Fruit fly (Drosophila melanogaster) whole organism, pupa: Measurements from ENCODE around the gene CG14096.
A peak's percentile ranks its signal among the peaks of the same experiment; 100 is the strongest.

Experiments used
- CG10348 ChIP-seq: fragments of 200-800 bp; sonication (Bioruptor generic); IDR thresholded peaks from 2 replicates; pipeline ENCODE4 v1.3.6; 2022; ENCODE audit warnings: missing biosample characterization, missing genetic modification characterization
- CG12605 ChIP-seq: fragments of 200-800 bp; sonication (Bioruptor generic); IDR thresholded peaks from 2 replicates; pipeline ENCODE4 v1.3.6; 2022; ENCODE audit warnings: missing biosample characterization, missing genetic modification characterization
- CG13204 ChIP-seq: fragments of 200-800 bp; sonication (Bioruptor generic); optimal IDR thresholded peaks from 2 replicates; lab custom pipeline; 2018; ENCODE audit warnings: missing biosample characterization, mild to moderate bottlenecking, missing genetic modification characterization, moderate library complexity
- CG14655 ChIP-seq: fragments of 200-800 bp; sonication (Bioruptor generic); optimal IDR thresholded peaks from 3 replicates; lab custom pipeline; 2017; ENCODE audit warnings: mild to moderate bottlenecking, missing biosample characterization, missing genetic modification reagents, missing genetic modification characterization
- CG15710 ChIP-seq: fragments of 200-800 bp; sonication (Bioruptor generic); optimal IDR thresholded peaks from 2 replicates; lab custom pipeline; 2018; ENCODE audit warnings: missing biosample characterization, mild to moderate bottlenecking, missing genetic modification characterization, moderate library complexity
- CG17806 ChIP-seq: fragments of 200-800 bp; sonication (Bioruptor generic); optimal IDR thresholded peaks from 2 replicates; lab custom pipeline; 2018; ENCODE audit warnings: missing biosample characterization, mild to moderate bottlenecking, missing genetic modification characterization, moderate library complexity
- CG32121 ChIP-seq: fragments of 200-800 bp; sonication (Bioruptor generic); IDR thresholded peaks from 2 replicates; pipeline ENCODE4 v1.3.6; 2022; ENCODE audit warnings: missing biosample characterization, missing genetic modification characterization
- CG34367 ChIP-seq: fragments of 200-800 bp; sonication (Bioruptor generic); optimal IDR thresholded peaks from 2 replicates; lab custom pipeline; 2018; ENCODE audit warnings: missing biosample characterization, mild to moderate bottlenecking, missing genetic modification characterization
- CG4496 ChIP-seq: fragments of 200-800 bp; sonication (Bioruptor generic); IDR thresholded peaks from 3 replicates; pipeline ENCODE4 v1.3.6; 2022; ENCODE audit warnings: missing biosample characterization, missing genetic modification characterization
- CG8159 ChIP-seq: fragments of 200-800 bp; sonication (Bioruptor generic); optimal IDR thresholded peaks from 3 replicates; lab custom pipeline; 2018; ENCODE audit warnings: missing biosample characterization, mild to moderate bottlenecking, missing genetic modification characterization, moderate library complexity
- CG8301 ChIP-seq: fragments of 200-800 bp; sonication (Bioruptor generic); optimal IDR thresholded peaks from 2 replicates; lab custom pipeline; 2018; ENCODE audit warnings: missing biosample characterization, mild to moderate bottlenecking, missing genetic modification characterization
- CG9948 ChIP-seq: fragments of 200-800 bp; sonication (Bioruptor generic); optimal IDR thresholded peaks from 2 replicates; lab custom pipeline; 2018; ENCODE audit warnings: missing biosample characterization, mild to moderate bottlenecking, missing genetic modification characterization, moderate library complexity
- D1 ChIP-seq: fragments of 200-800 bp; sonication (Bioruptor generic); optimal IDR thresholded peaks from 2 replicates; lab custom pipeline; 2018; ENCODE audit warnings: missing biosample characterization, mild to moderate bottlenecking, missing genetic modification characterization, moderate library complexity
- EcR ChIP-seq: fragments of 200-800 bp; sonication (Bioruptor generic); optimal IDR thresholded peaks from 3 replicates; lab custom pipeline; 2019; ENCODE audit warnings: missing biosample characterization, missing genetic modification characterization, mild to moderate bottlenecking, moderate library complexity, missing genetic modification reagents
- Ets98B ChIP-seq: fragments of 200-800 bp; sonication (Bioruptor generic); IDR thresholded peaks from 2 replicates; pipeline ENCODE4 v1.3.6; 2022; ENCODE audit warnings: missing biosample characterization, missing genetic modification characterization
- Pif1A ChIP-seq: fragments of 200-800 bp; sonication (Bioruptor generic); optimal IDR thresholded peaks from 3 replicates; lab custom pipeline; 2016; ENCODE audit warnings: missing biosample characterization, missing genetic modification characterization
- Pif1B ChIP-seq: fragments of 200-800 bp; sonication (Bioruptor generic); optimal IDR thresholded peaks from 3 replicates; lab custom pipeline; 2016; ENCODE audit warnings: missing biosample characterization, missing genetic modification characterization
- Snoo ChIP-seq: fragments of 200-800 bp; sonication (Bioruptor generic); optimal IDR thresholded peaks from 3 replicates; lab custom pipeline; 2017; ENCODE audit warnings: missing biosample characterization, mild to moderate bottlenecking, missing genetic modification characterization, inconsistent platforms
- fd96Ca ChIP-seq: fragments of 200-800 bp; sonication (Bioruptor generic); IDR thresholded peaks from 3 replicates; pipeline ENCODE4 v1.3.6; 2022; ENCODE audit warnings: missing biosample characterization, missing genetic modification characterization
- gl ChIP-seq: fragments of 200-800 bp; sonication (Bioruptor generic); optimal IDR thresholded peaks from 2 replicates; lab custom pipeline; 2018; ENCODE audit warnings: missing biosample characterization, mild to moderate bottlenecking, missing genetic modification characterization
- rn ChIP-seq: fragments of 200-800 bp; sonication (Bioruptor generic); IDR thresholded peaks from 2 replicates; pipeline ENCODE4 v1.3.6; 2022; ENCODE audit warnings: missing biosample characterization, missing genetic modification characterization

The CG14096 gene

DNA sequence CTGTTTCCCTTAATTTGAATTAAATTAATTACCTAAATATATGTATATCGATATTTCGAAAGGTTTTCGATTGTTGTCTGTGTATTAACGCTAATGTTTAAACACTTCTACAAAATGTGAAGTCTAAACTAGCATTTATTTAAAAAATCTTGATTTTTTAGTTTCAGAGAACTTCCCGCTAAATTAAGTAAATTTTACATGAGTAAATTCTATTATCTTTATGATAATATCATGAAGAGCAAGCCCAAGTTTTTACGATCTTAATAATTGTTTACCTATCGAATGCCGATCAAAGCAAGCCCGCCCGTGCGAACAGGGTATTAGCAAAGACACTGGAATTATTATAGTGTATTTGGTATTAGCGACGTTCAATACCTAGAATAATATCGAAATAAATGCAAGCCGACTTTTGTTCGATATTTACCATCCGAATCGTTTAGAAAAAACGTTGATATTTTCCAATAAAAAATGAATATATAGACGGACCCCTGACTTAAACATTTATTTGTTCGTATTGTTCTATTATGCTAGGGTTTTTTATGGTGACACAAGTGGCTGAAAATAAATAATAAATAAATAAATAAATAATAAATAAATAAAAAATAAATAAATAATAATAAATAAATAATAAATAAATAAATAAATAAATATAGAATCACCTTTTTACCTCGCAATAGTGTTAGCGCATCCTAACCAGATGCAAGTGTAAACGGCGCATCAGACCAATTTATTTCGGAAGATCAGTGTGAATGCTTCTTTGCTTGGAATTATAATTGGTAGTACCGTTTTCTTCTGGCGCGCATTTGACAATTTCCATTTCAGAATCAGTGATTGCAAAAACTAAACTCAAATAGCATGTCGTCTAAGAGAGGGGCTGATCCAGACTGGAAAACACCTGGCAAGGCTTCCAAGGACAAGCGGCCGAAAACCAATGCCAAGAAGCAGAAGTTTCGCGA, 20.2 kb downstream of the CG14096 start, which contains the start of the genes CG33062 and Chd3:
TSS of gene CG33062 (minus strand) at position 51 of the 956 bp plus-strand sequence.
TSS of gene Chd3 (plus strand) at position 780 of the 956 bp plus-strand sequence.
- TF ChIP-seq CG10348 (GFP tag; lab: Robert Waterston, UW), result no peak
- TF ChIP-seq CG14655 (GFP tag; lab: Kevin White, UChicago), result peak; percentile 40
- peak; percentile 29 for TF ChIP-seq CG8159 (tag; lab: Kevin White, UChicago)
- no peak for TF ChIP-seq rn (GFP tag; lab: Robert Waterston, UW)

- TF ChIP-seq gl (no peak), CG14655 (GFP tag; lab: Kevin White, UChicago) (no peak), CG9948 (tag; lab: Kevin White, UChicago) (peak; percentile 25), CG17806 (tag; lab: Kevin White, UChicago) (peak; percentile 32), CG15710 (tag; lab: Kevin White, UChicago) (peak; percentile 22), CG10348 (GFP tag; lab: Robert Waterston, UW) (no peak), fd96Ca (GFP tag; lab: Robert Waterston, UW) (no peak), Pif1B (GFP tag; lab: Kevin White, UChicago) (no peak), D1 (tag; lab: Kevin White, UChicago) (no peak), CG13204 (GFP tag; lab: Kevin White, UChicago) (no peak), CG34367 (tag; lab: Kevin White, UChicago) (peak; percentile 0), CG32121 (GFP tag; lab: Robert Waterston, UW) (no peak), CG8301 (tag; lab: Kevin White, UChicago) (no peak), Ets98B (GFP tag; lab: Robert Waterston, UW) (no peak), CG8159 (tag; lab: Kevin White, UChicago) (peak; percentile 26), Snoo (tag; lab: Kevin White, UChicago) (no peak), rn (GFP tag; lab: Robert Waterston, UW) (no peak), CG4496 (GFP tag; lab: Robert Waterston, UW) (0 out of 3 replicates have a peak, but pooled peaks have one; percentile 29), EcR (GFP tag; lab: Kevin White, UChicago) (no peak), Pif1A (GFP tag; lab: Kevin White, UChicago) (no peak), CG12605 (GFP tag; lab: Robert Waterston, UW) (no peak)
Measured at dm6 chr3L:19444092-19444491, 22.8 kb downstream of the CG14096 start.

DNA sequence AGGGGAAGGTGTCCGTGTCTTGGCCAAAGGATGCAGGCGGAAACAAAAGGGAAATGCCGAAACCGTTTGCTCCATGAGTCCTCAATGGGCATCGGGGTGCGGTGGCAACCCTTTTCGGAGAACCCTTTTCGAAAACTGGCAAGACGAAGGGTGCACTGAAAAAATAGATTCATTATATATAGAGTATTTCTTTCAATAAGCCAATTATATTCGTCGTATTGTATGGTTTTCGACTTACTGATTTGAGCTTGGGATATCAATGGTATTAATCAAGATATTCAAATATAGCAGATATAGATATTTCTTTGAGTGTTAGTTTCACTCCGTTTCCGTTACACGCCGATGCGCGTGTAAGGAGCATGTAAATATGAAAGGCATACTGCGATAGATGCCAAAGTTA, 24.6 kb downstream of the CG14096 start:
- TF ChIP-seq CG8159 (tag; lab: Kevin White, UChicago) (peak; percentile 54), CG15710 (tag; lab: Kevin White, UChicago) (peak; percentile 36), CG4496 (GFP tag; lab: Robert Waterston, UW) (peak; percentile 20; the same call in 1 of the 3 replicates), gl (no peak), CG9948 (tag; lab: Kevin White, UChicago) (peak; percentile 25), EcR (GFP tag; lab: Kevin White, UChicago) (no peak), Pif1B (GFP tag; lab: Kevin White, UChicago) (no peak), D1 (tag; lab: Kevin White, UChicago) (no peak)
